Fruit fly (Drosophila melanogaster) whole organism: Measurements from ENCODE around the gene Bap60.
"Not testable (repeated sequence)": the region's sequence is repeated elsewhere in the genome, so short reads cannot be mapped to it uniquely, and the experiment has no call there.

ENCODE experiments used
- CG8478 ChIP-seq: fragments of >200 bp; optimal IDR thresholded peaks from 2 replicates; lab custom pipeline; 2018; ENCODE audit warnings: inconsistent platforms
- Dll ChIP-seq: fragments of >200 bp; optimal IDR thresholded peaks from 2 replicates; lab custom pipeline; 2017
- EcR ChIP-seq, 2 experiments: fragments of >200 bp; optimal IDR thresholded peaks; 2 replicates each; lab custom pipeline; 2017; ENCODE audit warnings: missing biosample characterization in 2 of 2, missing genetic modification characterization in 2 of 2, missing genetic modification reagents in 2 of 2
- pan ChIP-seq: fragments of >200 bp; optimal IDR thresholded peaks from 2 replicates; lab custom pipeline; 2017
- psq ChIP-seq: fragments of >200 bp; optimal IDR thresholded peaks from 2 replicates; lab custom pipeline; 2017
- usp ChIP-seq: fragments of >200 bp; optimal IDR thresholded peaks from 2 replicates; lab custom pipeline; 2017; ENCODE audit warnings: missing biosample characterization, missing genetic modification characterization, mixed read lengths

Bap60 gene

dm6 chrX:13159481-13159880 is at the start of gene Bap60, which contains the start of gene CG12096:
Gene Bap60, minus strand, starts transcription at chrX:13159508.
Gene CG12096, plus strand, starts transcription at chrX:13159604.
- TF ChIP-seq EcR (GFP tag; optimal IDR thresholded peaks at IDR 0.05; lab: Kevin White, UChicago) = no peak
- no peak for TF ChIP-seq CG8478 (lab: Kevin White, UChicago)
- no peak for TF ChIP-seq psq

dm6 chrX:13208554-13208953 is 49.2 kb upstream of the Bap60 start:
- TF ChIP-seq usp (GFP tag; lab: Kevin White, UChicago) = no peak
- TF ChIP-seq pan (lab: Kevin White, UChicago) = no peak
- TF ChIP-seq Dll (lab: Kevin White, UChicago) = no peak

- TF ChIP-seq Dll (lab: Kevin White, UChicago) (no peak), CG8478 (lab: Kevin White, UChicago) (no peak), psq (no peak), EcR (GFP tag; optimal IDR thresholded peaks at IDR 0.05; lab: Kevin White, UChicago) (no peak), usp (GFP tag; lab: Kevin White, UChicago) (no peak), pan (lab: Kevin White, UChicago) (no peak)
These were observed 48.8 kb upstream of the Bap60 start for dm6 chrX:13208075-13208474.

- TF ChIP-seq EcR (GFP tag; optimal IDR thresholded peaks at IDR 0.05; lab: Kevin White, UChicago) (no peak), Dll (lab: Kevin White, UChicago) (no peak), usp (GFP tag; lab: Kevin White, UChicago) (no peak), CG8478 (lab: Kevin White, UChicago) (no peak), psq (no peak), pan (lab: Kevin White, UChicago) (no peak)
These were observed 45.4 kb upstream of the Bap60 start for dm6 chrX:13204718-13205117.

dm6 chrX:13202162-13202561 is 42.9 kb upstream of the Bap60 start, which contains the start of gene CG44437:
Gene CG44437, minus strand, starts transcription at chrX:13202262.
- TF ChIP-seq EcR (GFP tag; optimal IDR thresholded peaks at IDR 0.05; lab: Kevin White, UChicago) = no peak
- TF ChIP-seq CG8478 (lab: Kevin White, UChicago) = no peak
- TF ChIP-seq psq = no peak
- TF ChIP-seq usp (GFP tag; lab: Kevin White, UChicago) = no peak
- TF ChIP-seq pan (lab: Kevin White, UChicago) = no peak
- TF ChIP-seq Dll (lab: Kevin White, UChicago) = no peak

dm6 chrX:13194249-13194648 is 34.9 kb upstream of the Bap60 start, which contains the start of gene Coq5:
Gene Coq5, minus strand, starts transcription at chrX:13194551.
- TF ChIP-seq psq = no peak
- no peak for TF ChIP-seq usp (GFP tag; lab: Kevin White, UChicago)
- TF ChIP-seq pan (lab: Kevin White, UChicago) = no peak
- TF ChIP-seq CG8478 (lab: Kevin White, UChicago) = no peak
- TF ChIP-seq Dll (lab: Kevin White, UChicago) = no peak
- TF ChIP-seq EcR (GFP tag; optimal IDR thresholded peaks at IDR 0.05; lab: Kevin White, UChicago) = no peak

dm6 chrX:13192239-13192638 is 32.9 kb upstream of the Bap60 start:
- TF ChIP-seq CG8478 (lab: Kevin White, UChicago) (no peak), pan (lab: Kevin White, UChicago) (no peak), Dll (lab: Kevin White, UChicago) (no peak), EcR (GFP tag; optimal IDR thresholded peaks at IDR 0.05; lab: Kevin White, UChicago) (no peak), usp (GFP tag; lab: Kevin White, UChicago) (no peak), psq (no peak)

dm6 chrX:13191783-13192182 is 32.5 kb upstream of the Bap60 start, which contains the start of gene CG12723:
Gene CG12723, minus strand, starts transcription at chrX:13191883.
- no peak for TF ChIP-seq CG8478 (lab: Kevin White, UChicago)
- no peak for TF ChIP-seq Dll (lab: Kevin White, UChicago)
- no peak for TF ChIP-seq EcR (GFP tag; optimal IDR thresholded peaks at IDR 0.05; lab: Kevin White, UChicago)
- TF ChIP-seq pan (lab: Kevin White, UChicago) = no peak
- TF ChIP-seq psq = no peak
- no peak for TF ChIP-seq usp (GFP tag; lab: Kevin White, UChicago)

dm6 chrX:13189032-13189431 is 29.7 kb upstream of the Bap60 start, which contains the start of gene Lgr4:
Gene Lgr4, minus strand, starts transcription at chrX:13189164.
- no peak for TF ChIP-seq psq
- TF ChIP-seq usp (GFP tag; lab: Kevin White, UChicago) = no peak
- no peak for TF ChIP-seq EcR (GFP tag; optimal IDR thresholded peaks at IDR 0.05; lab: Kevin White, UChicago)
- no peak for TF ChIP-seq CG8478 (lab: Kevin White, UChicago)
- no peak for TF ChIP-seq pan (lab: Kevin White, UChicago)
- no peak for TF ChIP-seq Dll (lab: Kevin White, UChicago)

- not testable (repeated sequence) for TF ChIP-seq pan (lab: Kevin White, UChicago); usp (GFP tag; lab: Kevin White, UChicago); EcR (GFP tag; optimal IDR thresholded peaks at IDR 0.05; lab: Kevin White, UChicago)
These were observed 24.9 kb upstream of the Bap60 start, which contains the start of gene CG32641 for dm6 chrX:13184178-13184577. Gene CG32641, plus strand, starts transcription at chrX:13184478.

dm6 chrX:13177720-13178119 is 18.4 kb upstream of the Bap60 start, which contains the start of gene CG32640:
Gene CG32640, plus strand, starts transcription at chrX:13178005.
- not testable (repeated sequence) for TF ChIP-seq pan (lab: Kevin White, UChicago); EcR (GFP tag; optimal IDR thresholded peaks at IDR 0.05; lab: Kevin White, UChicago); Dll (lab: Kevin White, UChicago)

- TF ChIP-seq Dll (lab: Kevin White, UChicago) (no peak), psq (no peak), pan (lab: Kevin White, UChicago) (no peak), usp (GFP tag; lab: Kevin White, UChicago) (no peak), EcR (GFP tag; optimal IDR thresholded peaks at IDR 0.05; lab: Kevin White, UChicago) (no peak), CG8478 (lab: Kevin White, UChicago) (no peak)
These were observed 13.6 kb upstream of the Bap60 start for dm6 chrX:13172865-13173264.
